Worm (Caenorhabditis elegans) whole organism, L2 larva: ENCODE measurements around the gene hlh-19.

ENCODE experiments used
- C34F6.9 ChIP-seq: fragments of 150-350 bp; optimal IDR thresholded peaks from 2 replicates; lab custom pipeline; 2014; ENCODE audit warnings: missing biosample characterization, missing genetic modification characterization
- R02D3.7 ChIP-seq: fragments of 150-350 bp; optimal IDR thresholded peaks from 2 replicates; lab custom pipeline; 2014; ENCODE audit warnings: missing biosample characterization, missing genetic modification characterization
- Y55F3AM.14 ChIP-seq: fragments of 200-800 bp; sonication (Bioruptor generic); optimal IDR thresholded peaks from 2 replicates; lab custom pipeline; 2018; ENCODE audit warnings: mild to moderate bottlenecking, missing genetic modification characterization, missing compliant biosample characterization
- ZK546.5 ChIP-seq: sonication (generic microtip); optimal IDR thresholded peaks from 2 replicates; lab custom pipeline; 2017; ENCODE audit warnings: missing biosample characterization, missing genetic modification characterization
- aly-2 ChIP-seq: fragments of 150-350 bp; optimal IDR thresholded peaks from 2 replicates; lab custom pipeline; 2014; ENCODE audit warnings: missing biosample characterization, missing genetic modification characterization
- ama-1 ChIP-seq: fragments of 150-350 bp; optimal IDR thresholded peaks from 2 replicates; lab custom pipeline; 2018; ENCODE audit warnings: inconsistent platforms
- blmp-1 ChIP-seq: sonication (generic microtip); optimal IDR thresholded peaks from 2 replicates; lab custom pipeline; 2017; ENCODE audit warnings: missing genetic modification characterization, mild to moderate bottlenecking, missing compliant biosample characterization, antibody characterized with exemption, moderate library complexity; ENCODE audit not compliant: insufficient read depth
- ceh-82 ChIP-seq: fragments of 150-350 bp; optimal IDR thresholded peaks from 2 replicates; lab custom pipeline; 2014; ENCODE audit warnings: missing biosample characterization, missing genetic modification characterization
- crh-2 ChIP-seq: sonication (generic microtip); optimal IDR thresholded peaks from 2 replicates; lab custom pipeline; 2017; ENCODE audit warnings: missing biosample characterization, missing genetic modification characterization
- dmd-4 ChIP-seq: sonication (generic microtip); optimal IDR thresholded peaks from 2 replicates; lab custom pipeline; 2017; ENCODE audit warnings: missing biosample characterization, missing genetic modification characterization
- egl-27 ChIP-seq: sonication (generic microtip); optimal IDR thresholded peaks from 3 replicates; lab custom pipeline; 2017; ENCODE audit warnings: missing biosample characterization, missing genetic modification reagents, missing genetic modification characterization
- elt-1 ChIP-seq: fragments of 150-350 bp; optimal IDR thresholded peaks from 2 replicates; lab custom pipeline; 2014; ENCODE audit warnings: missing biosample characterization, missing genetic modification characterization
- elt-3 ChIP-seq: sonication (generic microtip); optimal IDR thresholded peaks from 2 replicates; lab custom pipeline; 2017; ENCODE audit warnings: missing biosample characterization, missing genetic modification characterization
- fos-1 ChIP-seq: fragments of 150-350 bp; optimal IDR thresholded peaks from 2 replicates; lab custom pipeline; 2014; ENCODE audit warnings: missing biosample characterization, missing genetic modification characterization
- gmeb-1 ChIP-seq: fragments of 150-350 bp; optimal IDR thresholded peaks from 2 replicates; lab custom pipeline; 2014; ENCODE audit warnings: missing biosample characterization, missing genetic modification characterization
- lin-11 ChIP-seq: fragments of 150-350 bp; sonication (generic microtip); optimal IDR thresholded peaks from 2 replicates; lab custom pipeline; 2014; ENCODE audit warnings: missing biosample characterization, missing genetic modification characterization, inconsistent platforms, mixed read lengths
- lin-13 ChIP-seq: fragments of 150-350 bp; optimal IDR thresholded peaks from 2 replicates; lab custom pipeline; 2014; ENCODE audit warnings: missing biosample characterization, missing genetic modification reagents, missing genetic modification characterization
- lin-39 ChIP-seq: fragments of 150-350 bp; optimal IDR thresholded peaks from 2 replicates; lab custom pipeline; 2014; ENCODE audit warnings: missing biosample characterization, missing genetic modification reagents, missing genetic modification characterization
- lsy-2 ChIP-seq, 2 experiments: fragments of 150-350 bp in 1 of 2; sonication (generic microtip) in 1 of 2; optimal IDR thresholded peaks; 2 replicates each; lab custom pipeline; 2014 to 2017; ENCODE audit warnings: missing biosample characterization in 2 of 2, missing genetic modification characterization in 2 of 2
- mab-5 ChIP-seq: fragments of 150-350 bp; optimal IDR thresholded peaks from 2 replicates; lab custom pipeline; 2014; ENCODE audit warnings: missing biosample characterization, missing genetic modification characterization
- mbf-1 ChIP-seq: sonication (generic microtip); optimal IDR thresholded peaks from 2 replicates; lab custom pipeline; 2017; ENCODE audit warnings: missing biosample characterization, missing genetic modification characterization
- mdl-1 ChIP-seq, 2 experiments: fragments of 150-350 bp in 1 of 2; sonication (generic microtip) in 1 of 2; optimal IDR thresholded peaks; 2 replicates each; lab custom pipeline; 2017; ENCODE audit warnings: missing biosample characterization in 2 of 2, missing genetic modification characterization in 2 of 2
- nhr-10 ChIP-seq: sonication (generic microtip); optimal IDR thresholded peaks from 2 replicates; lab custom pipeline; 2017; ENCODE audit warnings: missing biosample characterization, missing genetic modification characterization
- nhr-12 ChIP-seq: fragments of 150-350 bp; optimal IDR thresholded peaks from 2 replicates; lab custom pipeline; 2014; ENCODE audit warnings: missing biosample characterization, missing genetic modification characterization
- nhr-129 ChIP-seq: fragments of 150-350 bp; optimal IDR thresholded peaks from 2 replicates; lab custom pipeline; 2014; ENCODE audit warnings: missing biosample characterization, missing genetic modification characterization
- nhr-21 ChIP-seq: fragments of 150-350 bp; optimal IDR thresholded peaks from 2 replicates; lab custom pipeline; 2014; ENCODE audit warnings: missing biosample characterization, missing genetic modification characterization
- nhr-23 ChIP-seq: fragments of 150-350 bp; optimal IDR thresholded peaks from 2 replicates; lab custom pipeline; 2014; ENCODE audit warnings: missing biosample characterization, missing genetic modification reagents, missing genetic modification characterization
- nhr-25 ChIP-seq: fragments of 150-350 bp; sonication (generic microtip); optimal IDR thresholded peaks from 3 replicates; lab custom pipeline; 2014; ENCODE audit warnings: missing biosample characterization, missing genetic modification characterization
- nhr-6 ChIP-seq: fragments of 150-350 bp; optimal IDR thresholded peaks from 2 replicates; lab custom pipeline; 2014; ENCODE audit warnings: missing biosample characterization, missing genetic modification characterization
- peb-1 ChIP-seq: fragments of 150-350 bp; optimal IDR thresholded peaks from 2 replicates; lab custom pipeline; 2014; ENCODE audit warnings: missing biosample characterization, missing genetic modification characterization
- sem-4 ChIP-seq: fragments of 150-350 bp; optimal IDR thresholded peaks from 2 replicates; lab custom pipeline; 2014; ENCODE audit warnings: missing biosample characterization, missing genetic modification reagents, missing genetic modification characterization
- skn-1 ChIP-seq: sonication (generic microtip); optimal IDR thresholded peaks from 2 replicates; lab custom pipeline; 2017; ENCODE audit warnings: missing biosample characterization, missing genetic modification characterization
- sma-9 ChIP-seq, 2 experiments: fragments of 150-350 bp in 1 of 2; sonication (generic microtip) in 1 of 2; optimal IDR thresholded peaks; 2 replicates each; lab custom pipeline; 2014 to 2016; ENCODE audit warnings: missing genetic modification characterization in 2 of 2, mild to moderate bottlenecking in 1 of 2, missing biosample characterization in 1 of 2, missing compliant biosample characterization in 1 of 2, missing genetic modification reagents in 1 of 2, moderate library complexity in 1 of 2
- snpc-4 ChIP-seq: fragments of 150-350 bp; optimal IDR thresholded peaks from 2 replicates; lab custom pipeline; 2014; ENCODE audit warnings: missing biosample characterization, missing genetic modification characterization
- unc-39 ChIP-seq: fragments of 150-350 bp; optimal IDR thresholded peaks from 2 replicates; lab custom pipeline; 2014; ENCODE audit warnings: missing biosample characterization, missing genetic modification characterization
- unc-55 ChIP-seq: fragments of 150-350 bp; sonication (generic microtip); optimal IDR thresholded peaks from 3 replicates; lab custom pipeline; 2014; ENCODE audit warnings: missing biosample characterization, missing genetic modification reagents, missing genetic modification characterization
- unc-62 ChIP-seq: fragments of 150-350 bp; optimal IDR thresholded peaks from 2 replicates; lab custom pipeline; 2014; ENCODE audit warnings: missing biosample characterization, missing genetic modification reagents, missing genetic modification characterization
- zag-1 ChIP-seq: fragments of 150-350 bp; optimal IDR thresholded peaks from 2 replicates; lab custom pipeline; 2014; ENCODE audit warnings: missing biosample characterization, missing genetic modification characterization
- ztf-1 ChIP-seq: fragments of 200-800 bp; sonication (Bioruptor generic); conservative IDR thresholded peaks from 2 replicates; pipeline ENCODE4 v1.3.6; 2022; ENCODE audit warnings: missing genetic modification characterization, missing compliant biosample characterization
- ztf-11 ChIP-seq: sonication (generic microtip); optimal IDR thresholded peaks from 2 replicates; lab custom pipeline; 2017; ENCODE audit warnings: missing biosample characterization, missing genetic modification characterization
- ztf-4 ChIP-seq: fragments of 150-350 bp; optimal IDR thresholded peaks from 2 replicates; lab custom pipeline; 2014; ENCODE audit warnings: missing biosample characterization, missing genetic modification characterization

Gene hlh-19

DNA sequence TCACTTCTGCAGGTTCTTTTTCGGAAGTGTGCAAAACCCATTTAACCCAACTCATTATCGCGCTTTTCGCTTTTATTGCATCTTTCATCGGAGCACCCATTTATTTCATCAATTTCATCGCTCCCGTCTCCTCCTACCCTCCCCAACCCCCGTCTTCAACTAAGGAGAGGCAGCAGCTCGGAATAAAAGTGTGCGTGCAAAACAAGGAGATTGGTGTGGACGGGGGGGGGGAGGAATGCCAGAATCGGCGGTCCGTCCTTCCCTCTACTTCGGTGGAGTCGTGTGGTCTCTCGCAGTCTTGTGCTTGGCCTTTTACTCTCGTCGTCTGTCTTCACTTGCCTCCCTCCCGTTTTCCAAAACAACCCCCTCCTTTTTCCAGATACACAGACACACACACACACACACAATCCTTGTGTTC lies 44.3 kb upstream of the hlh-19 start (continued):
- TF ChIP-seq unc-39 (no peak), zag-1 (tag; lab: Kevin White, UChicago) (peak; percentile 61)

DNA sequence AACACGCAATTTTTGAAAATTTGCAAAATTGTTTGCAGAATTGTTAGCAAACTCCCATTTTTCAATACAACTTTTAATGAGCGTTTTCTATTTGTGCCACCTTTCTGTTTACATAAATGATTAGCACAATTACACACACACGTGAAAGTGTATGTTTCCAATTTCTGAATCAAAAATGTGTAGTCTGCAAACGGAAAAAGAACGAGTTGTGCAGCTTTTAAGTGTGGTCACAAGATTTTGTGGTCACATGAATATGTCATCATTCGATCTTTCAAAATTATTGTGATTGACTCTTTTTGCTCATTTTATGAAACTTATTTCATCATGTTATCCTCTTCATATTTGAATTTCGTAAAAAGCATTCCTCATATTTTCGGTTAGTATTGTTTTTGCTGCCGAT lies 43.6 kb upstream of the hlh-19 start:
- TF ChIP-seq nhr-23 = no peak
- no peak for TF ChIP-seq ztf-4
- TF ChIP-seq snpc-4 (tag; lab: Kevin White, UChicago) = no peak
- no peak for TF ChIP-seq dmd-4
- no peak for TF ChIP-seq nhr-25 (tag; lab: Kevin White, UChicago)
- TF ChIP-seq lsy-2 (tag; optimal IDR thresholded peaks at IDR 0.05; lab: Kevin White, UChicago) = peak in 1 of 2 experiments; percentile 24
- no peak for TF ChIP-seq R02D3.7 (tag; lab: Kevin White, UChicago)
- TF ChIP-seq fos-1 = no peak
- TF ChIP-seq skn-1 (tag; lab: Kevin White, UChicago) = peak; percentile 8
- peak; percentile 74 for TF ChIP-seq crh-2 (tag; lab: Kevin White, UChicago)
- TF ChIP-seq nhr-129 = peak; percentile 55
- TF ChIP-seq ceh-82 = no peak
- no peak for TF ChIP-seq mbf-1 (tag; lab: Kevin White, UChicago)
- no peak for TF ChIP-seq elt-1
- TF ChIP-seq gmeb-1 (tag; lab: Kevin White, UChicago) = peak; percentile 20
- peak; percentile 38 for TF ChIP-seq C34F6.9 (tag; lab: Kevin White, UChicago)
- TF ChIP-seq sma-9 (GFP tag; optimal IDR thresholded peaks at IDR 0.05; lab: Kevin White, UChicago) = peak; percentile 72
- TF ChIP-seq sma-9 (tag; optimal IDR thresholded peaks at IDR 0.05; lab: Kevin White, UChicago) = no peak

DNA sequence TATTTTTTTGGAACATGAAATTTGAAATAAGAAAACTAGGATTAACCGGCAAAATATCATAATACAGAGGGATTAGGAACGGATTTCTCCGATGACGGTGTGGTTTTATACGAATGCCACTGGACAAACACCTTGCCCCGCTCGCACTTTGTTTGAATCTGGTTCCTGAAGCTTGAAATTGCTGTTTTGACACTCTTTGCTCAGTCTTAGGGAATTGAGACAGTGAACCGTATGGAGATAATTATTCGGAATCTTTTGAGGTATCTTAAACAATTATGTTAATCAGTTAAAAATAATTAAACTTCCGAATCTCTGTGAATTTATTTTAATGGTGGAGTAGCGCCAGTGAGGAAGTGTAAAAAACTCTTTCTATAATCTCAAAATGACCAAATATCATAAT lies 42.4 kb upstream of the hlh-19 start, which contains the start of gene F13C5.3:
TSS of gene F13C5.3 (minus strand) at position 101 of the 400 bp plus-strand sequence.
- TF ChIP-seq zag-1 (tag; lab: Kevin White, UChicago) (no peak), aly-2 (tag; lab: Kevin White, UChicago) (no peak), ama-1 (lab: Kevin White, UChicago) (no peak), mdl-1 (tag; optimal IDR thresholded peaks at IDR 0.05; lab: Kevin White, UChicago) (no peak), elt-3 (tag; lab: Kevin White, UChicago) (no peak), egl-27 (tag; lab: Kevin White, UChicago) (no peak), unc-39 (no peak), nhr-129 (no peak)

DNA sequence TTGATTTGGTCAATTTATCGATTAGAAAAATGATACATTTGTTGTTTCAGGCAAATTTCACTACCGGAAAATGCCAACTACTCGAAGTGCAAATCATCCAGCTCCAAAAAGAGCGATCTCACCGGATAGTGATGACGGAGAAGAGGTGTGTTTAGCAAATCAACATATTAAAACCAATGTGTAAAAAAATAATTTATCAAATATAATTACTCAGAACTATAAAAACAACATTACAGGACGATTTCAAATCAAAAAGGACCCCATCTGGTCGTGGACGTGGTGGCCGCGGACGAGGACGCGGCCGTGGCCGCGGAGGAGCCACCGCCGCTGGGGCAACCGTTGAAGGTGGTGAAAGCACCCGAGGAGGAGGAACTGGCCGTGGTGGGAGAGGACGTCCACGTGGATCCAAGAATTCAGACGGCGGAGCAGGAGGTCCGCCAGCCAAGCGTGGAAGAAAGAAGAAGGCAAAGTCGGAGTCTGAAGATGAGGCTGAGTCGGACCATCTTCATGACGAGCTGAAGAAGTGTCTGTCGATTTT lies 36.9 kb upstream of the hlh-19 start, which contains the start of gene F13C5.2:
TSS of gene F13C5.2 (plus strand) at position 51 of the 538 bp plus-strand sequence.
- TF ChIP-seq nhr-23 (no peak), ztf-11 (tag; lab: Kevin White, UChicago) (no peak), nhr-10 (tag; lab: Kevin White, UChicago) (no peak), skn-1 (tag; lab: Kevin White, UChicago) (no peak), elt-3 (tag; lab: Kevin White, UChicago) (no peak), unc-39 (no peak), lin-13 (GFP tag; lab: Kevin White, UChicago) (no peak), ztf-1 (no peak), elt-1 (no peak), lin-39 (tag; lab: Kevin White, UChicago) (no peak), sma-9 (GFP tag; optimal IDR thresholded peaks at IDR 0.05; lab: Kevin White, UChicago) (no peak), sma-9 (tag; optimal IDR thresholded peaks at IDR 0.05; lab: Kevin White, UChicago) (no peak), nhr-129 (no peak), sem-4 (tag; lab: Kevin White, UChicago) (no peak), nhr-6 (tag; lab: Kevin White, UChicago) (no peak), nhr-12 (no peak)

DNA sequence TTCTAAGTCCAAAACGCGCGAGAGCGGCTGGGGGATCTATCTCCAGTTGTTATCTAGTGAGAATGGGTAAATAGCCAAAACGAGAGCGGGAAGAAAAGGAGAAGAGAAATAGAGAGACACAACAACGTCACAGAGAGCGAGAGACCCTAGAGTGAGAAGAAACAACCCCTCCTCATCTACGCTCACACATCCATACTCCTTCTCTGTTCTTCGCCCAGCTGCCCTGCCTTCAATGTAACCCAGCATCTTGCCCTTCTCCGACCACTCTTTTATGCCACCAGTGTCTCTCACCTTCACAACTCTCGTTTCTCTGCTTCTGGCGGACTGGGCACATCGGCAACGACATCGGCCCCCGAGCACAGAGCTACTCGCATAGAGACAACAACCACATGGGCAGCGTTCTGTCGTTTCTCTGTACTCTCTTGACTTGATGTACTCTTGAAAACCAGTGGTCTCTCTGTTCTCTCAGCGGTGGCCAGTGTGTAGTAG lies 36.2 kb upstream of the hlh-19 start:
- TF ChIP-seq peb-1 (tag; lab: Kevin White, UChicago) (peak; percentile 88), unc-62 (GFP tag; lab: Kevin White, UChicago) (no peak), egl-27 (tag; lab: Kevin White, UChicago) (peak; percentile 63), R02D3.7 (tag; lab: Kevin White, UChicago) (no peak), skn-1 (tag; lab: Kevin White, UChicago) (no peak), gmeb-1 (tag; lab: Kevin White, UChicago) (peak; percentile 42), nhr-10 (tag; lab: Kevin White, UChicago) (no peak), unc-55 (GFP tag; lab: Kevin White, UChicago) (peak; percentile 74), C34F6.9 (tag; lab: Kevin White, UChicago) (peak; percentile 92), Y55F3AM.14 (GFP tag; lab: Kevin White, UChicago) (peak; percentile 78), sem-4 (tag; lab: Kevin White, UChicago) (peak; percentile 81), lin-13 (GFP tag; lab: Kevin White, UChicago) (peak; percentile 76), elt-1 (no peak), mdl-1 (tag; optimal IDR thresholded peaks at IDR 0.05; lab: Kevin White, UChicago) (peak; percentile 86 to 96), ztf-11 (tag; lab: Kevin White, UChicago) (no peak), nhr-23 (peak; percentile 48), dmd-4 (no peak), lin-11 (tag; lab: Kevin White, UChicago) (peak; percentile 56), ceh-82 (no peak), nhr-25 (tag; lab: Kevin White, UChicago) (peak; percentile 80), aly-2 (tag; lab: Kevin White, UChicago) (no peak), lsy-2 (tag; optimal IDR thresholded peaks at IDR 0.05; lab: Kevin White, UChicago) (peak; percentile 61 to 76), blmp-1 (tag; lab: Kevin White, UChicago) (peak; percentile 64), ztf-4 (peak; percentile 72), ZK546.5 (no peak), mab-5 (tag; lab: Kevin White, UChicago) (peak; percentile 81), nhr-12 (no peak), nhr-21 (tag; lab: Kevin White, UChicago) (peak; percentile 62)
